Worm (Caenorhabditis elegans) whole organism, late embryonic: Measurements from ENCODE around the gene col-167.

ENCODE experiments used
- C08G9.2 ChIP-seq: sonication (generic microtip); optimal IDR thresholded peaks from 2 replicates; lab custom pipeline; 2016; ENCODE audit warnings: mild to moderate bottlenecking, missing genetic modification characterization, moderate library complexity, missing compliant biosample characterization
- C38D4.7 ChIP-seq: fragments of 200-800 bp; sonication (Bioruptor generic); optimal IDR thresholded peaks from 2 replicates; lab custom pipeline; 2018; ENCODE audit warnings: mild to moderate bottlenecking, missing genetic modification characterization, moderate library complexity, missing compliant biosample characterization
- F13H6.1 ChIP-seq: sonication (generic microtip); optimal IDR thresholded peaks from 2 replicates; lab custom pipeline; 2016; ENCODE audit warnings: missing genetic modification characterization, missing compliant biosample characterization
- K09A11.1 ChIP-seq: sonication (generic microtip); optimal IDR thresholded peaks from 2 replicates; lab custom pipeline; 2017; ENCODE audit warnings: antibody characterized with exemption, mild to moderate bottlenecking, missing genetic modification characterization, missing compliant biosample characterization; ENCODE audit not compliant: insufficient read depth
- Y22D7AL.16 ChIP-seq: sonication (generic microtip); optimal IDR thresholded peaks from 2 replicates; lab custom pipeline; 2016; ENCODE audit warnings: missing genetic modification characterization, missing compliant biosample characterization
- ahr-1 ChIP-seq: sonication (generic microtip); optimal IDR thresholded peaks from 2 replicates; lab custom pipeline; 2016; ENCODE audit warnings: missing genetic modification characterization, missing compliant biosample characterization
- ama-1 ChIP-seq: fragments of 150-350 bp; optimal IDR thresholded peaks from 2 replicates; lab custom pipeline; 2014
- ceh-19 ChIP-seq: fragments of 200-800 bp; sonication (Bioruptor generic); optimal IDR thresholded peaks from 2 replicates; lab custom pipeline; 2018; ENCODE audit warnings: mild to moderate bottlenecking, missing genetic modification characterization, missing compliant biosample characterization
- ceh-2 ChIP-seq: sonication (generic microtip); optimal IDR thresholded peaks from 2 replicates; lab custom pipeline; 2016; ENCODE audit warnings: missing genotype, missing genetic modification characterization, missing compliant biosample characterization
- ceh-34 ChIP-seq: sonication (generic microtip); optimal IDR thresholded peaks from 2 replicates; lab custom pipeline; 2016; ENCODE audit warnings: mild to moderate bottlenecking, missing genetic modification characterization, missing compliant biosample characterization
- ceh-45 ChIP-seq: fragments of 200-800 bp; sonication (Bioruptor generic); IDR thresholded peaks from 2 replicates; pipeline ENCODE4 v1.3.6; 2022; ENCODE audit warnings: missing genetic modification reagents, missing genetic modification characterization, missing compliant biosample characterization
- ceh-48 ChIP-seq: sonication (generic microtip); optimal IDR thresholded peaks from 2 replicates; lab custom pipeline; 2016; ENCODE audit warnings: missing genetic modification characterization, inconsistent platforms, missing compliant biosample characterization
- ceh-6 ChIP-seq: fragments of 200-800 bp; sonication (Bioruptor generic); optimal IDR thresholded peaks from 2 replicates; lab custom pipeline; 2018; ENCODE audit warnings: mild to moderate bottlenecking, missing genetic modification characterization, missing compliant biosample characterization
- ceh-9 ChIP-seq: sonication (generic microtip); optimal IDR thresholded peaks from 2 replicates; lab custom pipeline; 2016; ENCODE audit warnings: mild to moderate bottlenecking, missing genetic modification characterization, inconsistent platforms, missing compliant biosample characterization
- che-1 ChIP-seq: sonication (generic microtip); optimal IDR thresholded peaks from 2 replicates; lab custom pipeline; 2016; ENCODE audit warnings: mild to moderate bottlenecking, missing genetic modification characterization, missing compliant biosample characterization
- elt-2 ChIP-seq: sonication (generic microtip); optimal IDR thresholded peaks from 2 replicates; lab custom pipeline; 2016; ENCODE audit warnings: missing genetic modification reagents, missing genetic modification characterization, missing compliant biosample characterization
- elt-4 ChIP-seq: sonication (generic microtip); optimal IDR thresholded peaks from 2 replicates; lab custom pipeline; 2016; ENCODE audit warnings: missing genetic modification characterization, missing compliant biosample characterization
- ets-4 ChIP-seq: sonication (generic microtip); optimal IDR thresholded peaks from 2 replicates; lab custom pipeline; 2016; ENCODE audit warnings: missing genetic modification characterization, missing compliant biosample characterization
- eyg-1 ChIP-seq: sonication (generic microtip); optimal IDR thresholded peaks from 2 replicates; lab custom pipeline; 2016; ENCODE audit warnings: missing genotype, missing genetic modification characterization, missing compliant biosample characterization
- fax-1 ChIP-seq: sonication (generic microtip); optimal IDR thresholded peaks from 2 replicates; lab custom pipeline; 2016; ENCODE audit warnings: missing genotype, missing genetic modification characterization, missing compliant biosample characterization
- fkh-10 ChIP-seq: fragments of 150-350 bp; optimal IDR thresholded peaks from 2 replicates; lab custom pipeline; 2014; ENCODE audit warnings: missing biosample characterization, missing genetic modification reagents, missing genetic modification characterization
- gmeb-2 ChIP-seq: sonication (generic microtip); optimal IDR thresholded peaks from 2 replicates; lab custom pipeline; 2016; ENCODE audit warnings: missing genetic modification characterization, inconsistent platforms, missing compliant biosample characterization
- hlh-13 ChIP-seq: fragments of 200-800 bp; sonication (Bioruptor generic); optimal IDR thresholded peaks from 2 replicates; lab custom pipeline; 2018; ENCODE audit warnings: mild to moderate bottlenecking, missing genetic modification characterization, missing compliant biosample characterization
- hlh-30 ChIP-seq: sonication (generic microtip); optimal IDR thresholded peaks from 2 replicates; lab custom pipeline; 2017; ENCODE audit warnings: antibody characterized with exemption, missing genetic modification characterization, missing compliant biosample characterization; ENCODE audit not compliant: insufficient read depth
- lim-6 ChIP-seq: sonication (generic microtip); optimal IDR thresholded peaks from 2 replicates; lab custom pipeline; 2016; ENCODE audit warnings: missing genetic modification characterization, missing compliant biosample characterization
- lin-11 ChIP-seq: fragments of 200-800 bp; sonication (Bioruptor generic); optimal IDR thresholded peaks from 2 replicates; lab custom pipeline; 2018; ENCODE audit warnings: mild to moderate bottlenecking, missing genetic modification characterization, missing compliant biosample characterization
- nfya-1 ChIP-seq: sonication (generic microtip); optimal IDR thresholded peaks from 2 replicates; lab custom pipeline; 2017; ENCODE audit warnings: missing genetic modification characterization, mild to moderate bottlenecking, missing compliant biosample characterization, antibody characterized with exemption, moderate library complexity
- nhr-11 ChIP-seq: fragments of 150-350 bp; optimal IDR thresholded peaks from 2 replicates; lab custom pipeline; 2014; ENCODE audit warnings: missing biosample characterization, missing genetic modification characterization
- nhr-232 ChIP-seq: sonication (generic microtip); optimal IDR thresholded peaks from 2 replicates; lab custom pipeline; 2016; ENCODE audit warnings: missing genetic modification characterization, missing compliant biosample characterization
- npax-4 ChIP-seq: sonication (generic microtip); optimal IDR thresholded peaks from 2 replicates; lab custom pipeline; 2016; ENCODE audit warnings: missing genetic modification characterization, missing compliant biosample characterization
- odd-2 ChIP-seq: sonication (generic microtip); optimal IDR thresholded peaks from 2 replicates; lab custom pipeline; 2017; ENCODE audit warnings: antibody characterized with exemption, mild to moderate bottlenecking, missing genetic modification characterization, missing compliant biosample characterization
- pax-1 ChIP-seq: fragments of 150-350 bp; optimal IDR thresholded peaks from 2 replicates; lab custom pipeline; 2014; ENCODE audit warnings: missing biosample characterization, missing genetic modification characterization
- pha-4 ChIP-seq: fragments of 150-350 bp; optimal IDR thresholded peaks from 2 replicates; lab custom pipeline; 2018; ENCODE audit warnings: missing biosample characterization, missing genetic modification reagents, missing genetic modification characterization
- pqm-1 ChIP-seq: sonication (generic microtip); optimal IDR thresholded peaks from 2 replicates; lab custom pipeline; 2016; ENCODE audit warnings: missing genetic modification characterization, missing compliant biosample characterization
- rnt-1 ChIP-seq: sonication (generic microtip); optimal IDR thresholded peaks from 2 replicates; lab custom pipeline; 2016; ENCODE audit warnings: missing genetic modification characterization, missing compliant biosample characterization
- sdc-2 ChIP-seq: sonication (generic microtip); optimal IDR thresholded peaks from 2 replicates; lab custom pipeline; 2016; ENCODE audit warnings: missing genotype, missing genetic modification characterization, missing compliant biosample characterization
- sox-2 ChIP-seq: fragments of 200-800 bp; sonication (Bioruptor generic); IDR thresholded peaks from 2 replicates; pipeline ENCODE4 v1.3.6; 2022; ENCODE audit warnings: missing genetic modification reagents, missing genetic modification characterization, missing compliant biosample characterization
- syd-9 ChIP-seq: sonication (generic microtip); optimal IDR thresholded peaks from 2 replicates; lab custom pipeline; 2016; ENCODE audit warnings: mild to moderate bottlenecking, missing genetic modification characterization, moderate library complexity, missing compliant biosample characterization
- tbx-2 ChIP-seq: sonication (generic microtip); optimal IDR thresholded peaks from 2 replicates; lab custom pipeline; 2016; ENCODE audit warnings: missing genetic modification characterization, missing compliant biosample characterization
- ttx-3 ChIP-seq: sonication (generic microtip); optimal IDR thresholded peaks from 2 replicates; lab custom pipeline; 2016; ENCODE audit warnings: missing genetic modification reagents, missing genetic modification characterization, missing compliant biosample characterization
- unc-42 ChIP-seq: sonication (generic microtip); optimal IDR thresholded peaks from 2 replicates; lab custom pipeline; 2016; ENCODE audit warnings: missing genotype, missing genetic modification characterization, missing compliant biosample characterization
- zip-5 ChIP-seq: sonication (generic microtip); optimal IDR thresholded peaks from 2 replicates; lab custom pipeline; 2016; ENCODE audit warnings: missing genetic modification characterization, missing compliant biosample characterization
- ztf-16 ChIP-seq: sonication (generic microtip); optimal IDR thresholded peaks from 2 replicates; lab custom pipeline; 2017; ENCODE audit warnings: missing genetic modification characterization, missing compliant biosample characterization

col-167 gene

ce11 chrX:6276701-6277100 lies 46.6 kb upstream of the col-167 start:
- TF ChIP-seq tbx-2 (no peak), C08G9.2 (tag; lab: Kevin White, UChicago) (no peak), lin-11 (tag; lab: Kevin White, UChicago) (no peak), ceh-45 (no peak), elt-4 (tag; lab: Kevin White, UChicago) (no peak)

DNA sequence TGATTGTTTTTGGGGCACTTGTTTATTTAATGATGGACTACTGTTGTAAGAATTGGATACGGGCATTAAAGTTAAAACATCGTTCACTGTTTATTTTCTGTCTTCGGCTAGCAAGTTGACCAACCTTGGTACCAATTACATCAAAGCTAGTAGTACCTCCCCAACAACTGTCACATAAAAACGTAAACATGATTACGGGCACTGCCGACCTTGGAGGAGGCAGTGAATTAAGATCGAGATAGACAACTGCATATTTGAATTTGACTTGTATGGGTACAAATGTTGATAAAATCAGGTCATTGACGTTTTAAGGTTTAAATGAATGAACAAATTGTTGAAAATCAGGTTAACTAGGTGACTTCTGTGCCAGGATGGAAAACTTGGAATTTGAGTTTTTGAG lies 46.0 kb upstream of the col-167 start:
- no peak for TF ChIP-seq Y22D7AL.16
- TF ChIP-seq rnt-1 (tag; lab: Kevin White, UChicago) = no peak
- TF ChIP-seq hlh-30 (tag; lab: Kevin White, UChicago) = no peak
- no peak for TF ChIP-seq lin-11 (tag; lab: Kevin White, UChicago)
- TF ChIP-seq zip-5 (tag; lab: Kevin White, UChicago) = no peak
- no peak for TF ChIP-seq ceh-48 (tag; lab: Kevin White, UChicago)
- TF ChIP-seq pqm-1 (tag; lab: Kevin White, UChicago) = no peak
- TF ChIP-seq sdc-2 (tag; lab: Kevin White, UChicago) = no peak

- TF ChIP-seq sox-2 (GFP tag; lab: Robert Waterston, UW) (no peak), pax-1 (tag; lab: Kevin White, UChicago) (no peak)
Observed at ce11 chrX:6278296-6278695, 45.0 kb upstream of the col-167 start.

ce11 chrX:6279625-6280024 lies 43.7 kb upstream of the col-167 start, which contains the start of gene col-166:
Gene col-166 (plus strand): TSS chrX:6280016.
- TF ChIP-seq nfya-1 (no peak), ztf-16 (tag; lab: Kevin White, UChicago) (no peak), hlh-13 (GFP tag; lab: Kevin White, UChicago) (no peak), tbx-2 (no peak), syd-9 (no peak), ceh-19 (no peak), pha-4 (no peak), sdc-2 (tag; lab: Kevin White, UChicago) (no peak), odd-2 (no peak), lim-6 (no peak), ceh-9 (tag; lab: Kevin White, UChicago) (no peak), fax-1 (tag; lab: Kevin White, UChicago) (no peak), fkh-10 (GFP tag; lab: Kevin White, UChicago) (no peak)
- TF ChIP-seq, all 69 proteins: peak for 0

- TF ChIP-seq npax-4 (tag; lab: Kevin White, UChicago) = no peak
- no peak for TF ChIP-seq ceh-34 (tag; lab: Kevin White, UChicago)
- no peak for TF ChIP-seq ttx-3 (tag; lab: Kevin White, UChicago)
- no peak for TF ChIP-seq ceh-6 (GFP tag; lab: Kevin White, UChicago)
- TF ChIP-seq fax-1 (tag; lab: Kevin White, UChicago) = no peak
- TF ChIP-seq tbx-2 = no peak
- no peak for TF ChIP-seq pqm-1 (tag; lab: Kevin White, UChicago)
- TF ChIP-seq ahr-1 (tag; lab: Kevin White, UChicago) = no peak
- TF ChIP-seq eyg-1 (tag; lab: Kevin White, UChicago) = no peak
- no peak for TF ChIP-seq ama-1
- no peak for TF ChIP-seq ceh-2 (tag; lab: Kevin White, UChicago)
- no peak for TF ChIP-seq unc-42
Observed at ce11 chrX:6280998-6281397, 42.3 kb upstream of the col-167 start.

DNA sequence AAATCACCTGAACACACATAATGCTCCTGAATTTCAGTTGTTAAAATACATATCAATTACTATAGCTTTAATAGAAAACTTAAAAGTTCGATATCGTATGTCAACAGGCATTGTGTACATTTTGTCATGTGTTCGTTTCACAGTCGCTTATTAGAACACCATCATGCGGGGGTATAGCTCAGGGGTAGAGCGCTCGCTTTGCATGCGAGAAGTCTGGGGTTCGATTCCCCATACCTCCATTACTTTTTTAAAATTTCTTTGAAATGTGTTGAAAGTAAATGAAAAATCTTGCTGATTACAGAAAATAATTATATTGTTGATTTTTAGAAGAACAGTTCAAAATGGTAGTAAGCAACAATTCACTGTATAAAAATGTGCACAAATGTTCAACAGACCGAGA lies 37.1 kb upstream of the col-167 start:
- TF ChIP-seq gmeb-2 = no peak
- TF ChIP-seq che-1 (tag; lab: Kevin White, UChicago) = peak; percentile 36
- peak; percentile 19 for TF ChIP-seq elt-2 (tag; lab: Kevin White, UChicago)
- TF ChIP-seq Y22D7AL.16 = no peak
- peak; percentile 30 for TF ChIP-seq nhr-232 (tag; lab: Kevin White, UChicago)
- TF ChIP-seq odd-2 = peak; percentile 23
- no peak for TF ChIP-seq ets-4 (tag; lab: Kevin White, UChicago)
- no peak for TF ChIP-seq nhr-11 (tag; lab: Kevin White, UChicago)
- peak; percentile 5 for TF ChIP-seq ceh-48 (tag; lab: Kevin White, UChicago)
- no peak for TF ChIP-seq ahr-1 (tag; lab: Kevin White, UChicago)
- no peak for TF ChIP-seq ama-1
- peak; percentile 9 for TF ChIP-seq ttx-3 (tag; lab: Kevin White, UChicago)
- TF ChIP-seq hlh-30 (tag; lab: Kevin White, UChicago) = peak; percentile 14
- TF ChIP-seq sox-2 (GFP tag; lab: Robert Waterston, UW) = no peak
- peak; percentile 18 for TF ChIP-seq lin-11 (tag; lab: Kevin White, UChicago)
- peak; percentile 42 for TF ChIP-seq sdc-2 (tag; lab: Kevin White, UChicago)
- TF ChIP-seq C38D4.7 (GFP tag; lab: Kevin White, UChicago) = peak; percentile 28
- no peak for TF ChIP-seq F13H6.1 (tag; lab: Kevin White, UChicago)
- TF ChIP-seq K09A11.1 (tag; lab: Kevin White, UChicago) = peak; percentile 43
